Fruit fly (Drosophila melanogaster): ENCODE data around the gene Oseg4.

The Oseg4 gene

DNA sequence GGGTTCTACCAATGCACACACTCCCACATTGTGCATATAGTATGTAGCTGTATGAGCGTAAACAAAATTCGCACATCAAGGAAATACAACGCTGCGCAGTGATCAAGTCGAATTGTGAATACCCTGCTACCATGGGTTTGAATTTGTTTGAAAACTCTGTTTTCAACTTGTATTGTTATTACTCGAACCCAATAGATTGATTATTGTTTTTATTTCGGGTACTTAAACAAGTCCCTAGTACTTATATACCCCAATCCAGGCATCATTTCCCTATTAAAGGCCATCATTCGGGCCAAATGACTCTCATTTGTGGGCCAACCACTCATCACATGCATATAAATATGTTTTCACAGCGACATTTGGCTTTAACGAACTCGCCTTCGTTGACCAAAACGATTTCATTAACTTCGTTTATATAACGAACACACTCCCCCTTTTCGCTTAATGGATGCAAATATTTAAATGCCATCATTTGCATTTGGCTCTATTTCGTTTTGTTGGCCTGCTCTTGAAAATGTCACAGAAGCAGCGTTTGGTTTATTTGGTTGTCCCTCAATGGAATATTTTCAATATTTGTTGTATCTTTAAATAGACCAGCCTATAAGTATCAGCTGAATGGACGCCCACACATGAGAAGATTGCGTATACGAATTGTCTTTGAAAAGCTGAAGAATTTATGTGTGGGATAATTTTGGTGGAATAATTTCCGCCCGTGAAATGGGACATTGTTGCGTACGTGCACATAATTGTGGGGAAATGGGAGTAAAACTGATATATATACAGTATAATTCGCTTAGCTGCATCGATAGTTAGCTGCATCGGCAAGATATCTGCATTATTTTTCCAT, 4.8 kb upstream of the Oseg4 start (continued):
- TF ChIP-seq schlank (tag; optimal IDR thresholded peaks at IDR 0.05) (peak; percentile 18), ci (GFP tag; IDR thresholded peaks at IDR 0.05) (peak; percentile 88), CG16779 (GFP tag; IDR thresholded peaks at IDR 0.05) (no peak), HHEX (GFP tag; optimal IDR thresholded peaks at IDR 0.05) (peak; percentile 37), Meics (GFP tag; optimal IDR thresholded peaks at IDR 0.05) (peak; percentile 26), trem (tag; optimal IDR thresholded peaks at IDR 0.05) (no peak), CG31388 (GFP tag; optimal IDR thresholded peaks at IDR 0.05) (no peak), sr (GFP tag; IDR thresholded peaks at IDR 0.05) (peak; percentile 92), fd3F (GFP tag; optimal IDR thresholded peaks at IDR 0.05) (peak; percentile 72), cato (GFP tag; optimal IDR thresholded peaks at IDR 0.05; ENCODE audit: borderline replicate concordance) (peak; percentile 27), zen2 (GFP tag; IDR thresholded peaks at IDR 0.05; ENCODE audit: partially characterized antibody) (no peak), CG13296 (GFP tag; optimal IDR thresholded peaks at IDR 0.05) (peak; percentile 46), esg (GFP tag; conservative IDR thresholded peaks at IDR 0.05) (peak; percentile 75), Bgb (GFP tag; IDR thresholded peaks at IDR 0.05; ENCODE audit: partially characterized antibody) (no peak), crc (GFP tag; optimal IDR thresholded peaks at IDR 0.05) (peak; percentile 60), CG17612 (GFP tag; IDR thresholded peaks at IDR 0.05) (0 out of 2 replicates have a peak, but pooled peaks have one; percentile 35), CG6791 (GFP tag; IDR thresholded peaks at IDR 0.05; ENCODE audit: partially characterized antibody) (no peak), CG30020 (tag; optimal IDR thresholded peaks at IDR 0.05) (no peak), eyg (GFP tag; optimal IDR thresholded peaks at IDR 0.05) (peak; percentile 6), CG17328 (GFP tag; IDR thresholded peaks at IDR 0.05) (peak; percentile 73; the same call in 1 of the 2 replicates), onecut (GFP tag; IDR thresholded peaks at IDR 0.05) (peak; percentile 31; the same call in 1 of the 2 replicates), wor (GFP tag; IDR thresholded peaks at IDR 0.05) (peak; percentile 40; the same call in 1 of the 2 replicates), toy (GFP tag; IDR thresholded peaks at IDR 0.05) (peak; percentile 43; the same call in 1 of the 2 replicates), Hmx (GFP tag; optimal IDR thresholded peaks at IDR 0.05) (peak; percentile 46), seq (GFP tag; IDR thresholded peaks at IDR 0.05) (peak; percentile 82), CG16863 (GFP tag; optimal IDR thresholded peaks at IDR 0.05) (peak; percentile 56), sisA (GFP tag; IDR thresholded peaks at IDR 0.05) (peak; percentile 71), CG6854 (GFP tag; optimal IDR thresholded peaks at IDR 0.05) (no peak), chinmo (GFP tag; IDR thresholded peaks at IDR 0.05; ENCODE audit: partially characterized antibody) (peak; percentile 83; the same call in 3 of the 4 replicates), ftz-f1 (GFP tag; optimal IDR thresholded peaks at IDR 0.05) (no peak), CG6272 (GFP tag; IDR thresholded peaks at IDR 0.05) (peak; percentile 69), ttk (GFP tag; IDR thresholded peaks at IDR 0.05) (peak; percentile 72), CG17361 (GFP tag; IDR thresholded peaks at IDR 0.05) (peak; percentile 66), CG15479 (GFP tag; optimal IDR thresholded peaks at IDR 0.05) (no peak), rib (GFP tag; IDR thresholded peaks at IDR 0.05) (0 out of 2 replicates have a peak, but pooled peaks have one; percentile 26), CG7786 (GFP tag; optimal IDR thresholded peaks at IDR 0.05) (peak; percentile 69), CG6765 (GFP tag; optimal IDR thresholded peaks at IDR 0.05) (no peak), ssp (GFP tag; IDR thresholded peaks at IDR 0.05) (peak; percentile 61), Hr39 (optimal IDR thresholded peaks at IDR 0.05) (no peak), dysf (GFP tag; IDR thresholded peaks at IDR 0.05) (peak; percentile 88), pb (GFP tag; optimal IDR thresholded peaks at IDR 0.05) (peak; percentile 32), scrt (GFP tag; optimal IDR thresholded peaks at IDR 0.05) (no peak), dpn (GFP tag; optimal IDR thresholded peaks at IDR 0.05) (peak; percentile 62 to 79), CG31224 (GFP tag; IDR thresholded peaks at IDR 0.05) (peak; percentile 67), H15 (GFP tag; IDR thresholded peaks at IDR 0.05) (peak; percentile 71), chif (GFP tag; optimal IDR thresholded peaks at IDR 0.05) (peak; percentile 44 to 61), CG17385 (GFP tag; optimal IDR thresholded peaks at IDR 0.05) (peak; percentile 58), CG8290 (GFP tag; optimal IDR thresholded peaks at IDR 0.05) (no peak), CG8290 (tag; optimal IDR thresholded peaks at IDR 0.05) (peak in 1 of 2 experiments; percentile 93), CG1792 (GFP tag; optimal IDR thresholded peaks at IDR 0.05) (no peak)
